Worm (Caenorhabditis elegans): ENCODE data around the gene smf-3.

DNA sequence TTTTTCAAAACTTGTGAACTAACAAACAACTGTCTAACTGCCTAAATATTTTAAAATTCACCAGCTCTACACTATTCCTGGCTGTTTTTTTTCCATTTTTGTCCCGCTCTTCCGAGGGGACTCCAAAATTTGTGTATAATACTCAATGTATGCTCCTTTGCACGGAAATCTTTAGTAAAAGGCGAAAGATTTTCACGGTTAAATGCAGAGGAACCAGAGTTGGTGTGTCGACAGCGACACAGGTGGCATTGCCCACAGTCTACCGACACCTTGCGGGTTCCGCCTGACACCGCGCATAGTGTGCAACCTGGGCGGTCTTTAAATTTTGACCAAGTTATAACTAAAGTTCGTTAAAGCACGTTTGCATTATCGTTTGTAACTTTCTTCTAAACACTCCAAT is 36.3 kb downstream of the smf-3 start:
- no peak for TF ChIP-seq jun-1 (tag; optimal IDR thresholded peaks at IDR 0.05)
- TF ChIP-seq lsy-2 (tag; optimal IDR thresholded peaks at IDR 0.05), result no peak

Data from whole organism, L1 larva.